Worm (Caenorhabditis elegans) whole organism, L3 larva: ENCODE measurements around the gene unc-16.

Source experiments
- fkh-10 ChIP-seq: sonication (generic microtip); optimal IDR thresholded peaks from 2 replicates; lab custom pipeline; 2017; ENCODE audit warnings: missing biosample characterization, missing genetic modification reagents, missing genetic modification characterization
- ztf-11 ChIP-seq: fragments of 150-350 bp; optimal IDR thresholded peaks from 2 replicates; lab custom pipeline; 2014; ENCODE audit warnings: missing biosample characterization, missing genetic modification characterization

ce11 chrIII:9526851-9527250 is 19.2 kb upstream of the unc-16 start, which contains the start of gene ZK1098.6:
- TF ChIP-seq fkh-10 (no peak), ztf-11 (tag; lab: Kevin White, UChicago) (no peak)
